Worm (Caenorhabditis elegans) whole organism, midembryonic: Measurements from ENCODE around the gene nhr-252.

Source experiments
- T22C8.4 ChIP-seq: fragments of 200-800 bp; sonication (Bioruptor generic); IDR thresholded peaks from 2 replicates; pipeline ENCODE4 v1.3.6; 2022; ENCODE audit warnings: missing genetic modification characterization, missing compliant biosample characterization
- flt-1 ChIP-seq: fragments of 200-800 bp; sonication (Bioruptor generic); IDR thresholded peaks from 2 replicates; pipeline ENCODE4 v1.3.6; 2022; ENCODE audit warnings: missing genetic modification characterization, missing compliant biosample characterization
- klf-2 ChIP-seq: fragments of 200-800 bp; sonication (Bioruptor generic); conservative IDR thresholded peaks from 2 replicates; pipeline ENCODE4 v1.3.6; 2022; ENCODE audit warnings: missing genetic modification reagents, missing genetic modification characterization, missing compliant biosample characterization
- med-1 ChIP-seq: sonication (generic microtip); optimal IDR thresholded peaks from 2 replicates; lab custom pipeline; 2017; ENCODE audit warnings: missing genetic modification characterization, mild to moderate bottlenecking, missing compliant biosample characterization, antibody characterized with exemption, missing genetic modification reagents; ENCODE audit not compliant: insufficient read depth
- tab-1 ChIP-seq: fragments of 200-800 bp; sonication (Bioruptor generic); IDR thresholded peaks from 2 replicates; pipeline ENCODE4 v1.3.6; 2022; ENCODE audit warnings: missing genetic modification characterization, missing compliant biosample characterization
- ztf-29 ChIP-seq: fragments of 200-800 bp; sonication (Bioruptor generic); IDR thresholded peaks from 2 replicates; pipeline ENCODE4 v1.3.6; 2022; ENCODE audit warnings: missing genetic modification reagents, missing genetic modification characterization, missing compliant biosample characterization

ce11 chrV:360068-360467 is 44.4 kb upstream of the nhr-252 start:
- TF ChIP-seq klf-2 (GFP tag; lab: Robert Waterston, UW), result no peak
- no peak for TF ChIP-seq flt-1 (GFP tag; lab: Robert Waterston, UW)
- TF ChIP-seq T22C8.4 (GFP tag; lab: Robert Waterston, UW), result no peak
- TF ChIP-seq tab-1 (GFP tag; lab: Robert Waterston, UW), result no peak
- no peak for TF ChIP-seq med-1 (GFP tag; lab: Kevin White, UChicago)
- no peak for TF ChIP-seq ztf-29 (GFP tag; lab: Robert Waterston, UW)
